Fruit fly (Drosophila melanogaster) whole organism: ENCODE results near the gene ND-ASHI.

ENCODE experiments used
- CG8478 ChIP-seq: fragments of >200 bp; optimal IDR thresholded peaks from 2 replicates; lab custom pipeline; 2018; ENCODE audit warnings: inconsistent platforms
- Dll ChIP-seq: fragments of >200 bp; optimal IDR thresholded peaks from 2 replicates; lab custom pipeline; 2017
- usp ChIP-seq: fragments of >200 bp; optimal IDR thresholded peaks from 2 replicates; lab custom pipeline; 2017; ENCODE audit warnings: missing biosample characterization, missing genetic modification characterization, mixed read lengths

dm6 chrX:6696467-6696866 lies 17.5 kb upstream of the ND-ASHI start:
- TF ChIP-seq usp (GFP tag; lab: Kevin White, UChicago) (no peak), CG8478 (lab: Kevin White, UChicago) (no peak), Dll (lab: Kevin White, UChicago) (no peak)
